Fruit fly (Drosophila melanogaster) whole organism, adult: Measurements from ENCODE around the gene CG13064.

ENCODE experiments used
- CG11617 ChIP-seq: fragments of 200-800 bp; sonication (Bioruptor generic); optimal IDR thresholded peaks from 2 replicates; lab custom pipeline; 2017; ENCODE audit warnings: mild to moderate bottlenecking, missing biosample characterization, missing genetic modification reagents, missing genetic modification characterization
- Mnt ChIP-seq: fragments of 200-800 bp; sonication (Bioruptor generic); optimal IDR thresholded peaks from 2 replicates; lab custom pipeline; 2016; ENCODE audit warnings: missing biosample characterization, mild to moderate bottlenecking, missing genetic modification characterization
- tj ChIP-seq: fragments of 200-800 bp; sonication (Bioruptor generic); optimal IDR thresholded peaks from 3 replicates; lab custom pipeline; 2017; ENCODE audit warnings: missing biosample characterization, mild to moderate bottlenecking, missing genetic modification characterization, moderate library complexity

DNA sequence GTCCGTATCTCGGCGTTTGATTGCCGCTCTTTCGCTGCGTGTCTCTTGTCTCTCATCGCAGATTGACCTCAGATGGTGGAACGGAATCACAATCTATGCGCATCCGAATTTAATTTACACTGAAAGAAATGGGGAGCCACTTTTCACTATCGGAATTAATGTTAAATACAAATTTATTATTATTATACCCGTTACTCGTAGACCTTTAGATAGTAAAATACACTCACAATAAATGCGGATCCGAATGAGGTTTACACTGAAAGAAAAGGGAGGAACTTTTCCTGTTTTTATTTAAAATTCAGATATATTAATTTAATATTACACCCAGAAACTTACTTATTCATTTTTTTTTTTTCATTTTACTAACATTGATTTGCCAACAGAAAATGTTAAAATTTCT is 8.9 kb downstream of the CG13064 start:
- TF ChIP-seq CG11617, result no peak
- no peak for TF ChIP-seq Mnt
- TF ChIP-seq tj (GFP tag; lab: Kevin White, UChicago), result no peak
